Worm (Caenorhabditis elegans): ENCODE data around the gene fbxa-80.

DNA sequence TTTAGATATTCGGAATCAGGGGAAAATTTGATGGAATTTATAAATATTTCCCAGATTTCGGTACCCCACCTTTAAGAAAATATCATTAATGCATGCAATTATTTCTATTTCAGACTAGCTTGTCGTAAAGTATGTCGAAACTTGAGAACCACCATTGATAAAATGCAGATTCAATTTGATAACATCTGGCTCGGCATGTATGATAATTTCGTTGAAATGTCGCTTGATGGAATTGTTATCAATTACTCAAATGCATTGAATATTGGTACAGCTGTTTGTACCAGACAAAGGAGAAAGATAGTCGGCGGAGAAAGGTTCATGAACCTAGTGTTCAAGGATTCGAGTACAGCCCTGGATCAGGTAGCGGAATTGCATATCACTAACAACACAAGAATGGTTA is 16.9 kb upstream of the fbxa-80 start, which contains the start of gene Y82E9BL.19:
- TF ChIP-seq ZK185.1 (tag; optimal IDR thresholded peaks at IDR 0.05; ENCODE audit: poor library complexity, severe bottlenecking) (no peak), ceh-100 (GFP tag; IDR thresholded peaks at IDR 0.05) (no peak), die-1 (tag; optimal IDR thresholded peaks at IDR 0.05) (no peak), K12H6.12 (tag; optimal IDR thresholded peaks at IDR 0.05) (no peak), zim-3 (tag; optimal IDR thresholded peaks at IDR 0.05) (no peak), lin-26 (GFP tag; IDR thresholded peaks at IDR 0.05) (no peak), unc-130 (GFP tag; optimal IDR thresholded peaks at IDR 0.05) (no peak), F39B2.1 (GFP tag; IDR thresholded peaks at IDR 0.05) (no peak), mxl-1 (tag; optimal IDR thresholded peaks at IDR 0.05) (no peak), snpc-1.1 (tag; optimal IDR thresholded peaks at IDR 0.05; ENCODE audit: insufficient read depth) (no peak)
